Fruit fly (Drosophila melanogaster) whole organism, embryonic: ENCODE measurements around the gene CG14659.

ENCODE experiments used
- Antp ChIP-seq: fragments of 200-800 bp; sonication (Bioruptor generic); optimal IDR thresholded peaks from 3 replicates; lab custom pipeline; 2016; ENCODE audit warnings: missing biosample characterization, missing genetic modification characterization
- BEAF-32 ChIP-seq: fragments of 200-800 bp; sonication (Bioruptor generic); optimal IDR thresholded peaks from 3 replicates; lab custom pipeline; 2017; ENCODE audit warnings: missing biosample characterization, missing genetic modification characterization, mild to moderate bottlenecking, moderate library complexity, missing genetic modification reagents
- CG10274 ChIP-seq: fragments of 200-800 bp; sonication (Bioruptor generic); optimal IDR thresholded peaks from 3 replicates; lab custom pipeline; 2017; ENCODE audit warnings: missing biosample characterization, mild to moderate bottlenecking, missing genetic modification characterization
- CG11504 ChIP-seq: fragments of 200-800 bp; sonication (Bioruptor generic); optimal IDR thresholded peaks from 3 replicates; lab custom pipeline; 2019; ENCODE audit warnings: missing biosample characterization, mild to moderate bottlenecking, missing genetic modification characterization, moderate library complexity
- CG12299 ChIP-seq: fragments of 200-800 bp; sonication (Bioruptor generic); optimal IDR thresholded peaks from 2 replicates; lab custom pipeline; 2018; ENCODE audit warnings: missing biosample characterization, mild to moderate bottlenecking, missing genetic modification characterization
- CG15073 ChIP-seq: fragments of 200-800 bp; sonication (Bioruptor generic); optimal IDR thresholded peaks from 2 replicates; lab custom pipeline; 2016; ENCODE audit warnings: missing biosample characterization, missing genetic modification characterization
- CG15601 ChIP-seq: fragments of 200-800 bp; sonication (Bioruptor generic); optimal IDR thresholded peaks from 3 replicates; lab custom pipeline; 2019; ENCODE audit warnings: missing biosample characterization, mild to moderate bottlenecking, missing genetic modification characterization, moderate library complexity
- CG17568 ChIP-seq: fragments of 200-800 bp; sonication (Bioruptor generic); optimal IDR thresholded peaks from 2 replicates; lab custom pipeline; 2018; ENCODE audit warnings: missing biosample characterization, mild to moderate bottlenecking, missing genetic modification characterization, moderate library complexity
- CG17829 ChIP-seq: fragments of 200-800 bp; optimal IDR thresholded peaks from 2 replicates; lab custom pipeline; 2019; ENCODE audit warnings: missing biosample characterization, mild to moderate bottlenecking, missing genetic modification characterization, moderate library complexity
- CG1792 ChIP-seq: fragments of 200-800 bp; sonication (Bioruptor generic); optimal IDR thresholded peaks from 2 replicates; lab custom pipeline; 2016; ENCODE audit warnings: missing biosample characterization, missing genetic modification characterization
- CG18619 ChIP-seq: fragments of 200-800 bp; sonication (Bioruptor generic); optimal IDR thresholded peaks from 3 replicates; lab custom pipeline; 2017; ENCODE audit warnings: missing biosample characterization, mild to moderate bottlenecking, missing genetic modification characterization
- CG2712 ChIP-seq: fragments of 200-800 bp; optimal IDR thresholded peaks from 3 replicates; lab custom pipeline; 2019; ENCODE audit warnings: missing biosample characterization, mild to moderate bottlenecking, missing genetic modification characterization, moderate library complexity
- CG2875 ChIP-seq: fragments of 200-800 bp; sonication (Bioruptor generic); optimal IDR thresholded peaks from 2 replicates; lab custom pipeline; 2017; ENCODE audit warnings: missing biosample characterization, mild to moderate bottlenecking, missing genetic modification characterization, missing genetic modification reagents
- CG30403 ChIP-seq: fragments of 200-800 bp; sonication (Bioruptor generic); optimal IDR thresholded peaks from 3 replicates; lab custom pipeline; 2016; ENCODE audit warnings: missing biosample characterization, missing genetic modification characterization
- CG31441 ChIP-seq: fragments of 200-800 bp; sonication (Bioruptor generic); IDR thresholded peaks from 2 replicates; pipeline ENCODE4 v1.3.6; 2022; ENCODE audit warnings: missing biosample characterization, missing genetic modification characterization
- CG3281 ChIP-seq: fragments of 200-800 bp; sonication (Bioruptor generic); optimal IDR thresholded peaks from 3 replicates; lab custom pipeline; 2017; ENCODE audit warnings: missing biosample characterization, mild to moderate bottlenecking, missing genetic modification characterization
- CG34422 ChIP-seq: fragments of 200-800 bp; sonication (Bioruptor generic); IDR thresholded peaks from 3 replicates; pipeline ENCODE4 v1.3.6; 2022; ENCODE audit warnings: missing biosample characterization, missing genetic modification characterization
- CG4424 ChIP-seq: fragments of 200-800 bp; sonication (Bioruptor generic); optimal IDR thresholded peaks from 3 replicates; lab custom pipeline; 2016; ENCODE audit warnings: missing biosample characterization, missing genetic modification characterization
- CG9876 ChIP-seq: fragments of 200-800 bp; sonication (Bioruptor generic); optimal IDR thresholded peaks from 2 replicates; lab custom pipeline; 2016; ENCODE audit warnings: missing biosample characterization, missing genetic modification characterization
- CTCF ChIP-seq: fragments of 200-800 bp; sonication (Bioruptor generic); optimal IDR thresholded peaks from 2 replicates; lab custom pipeline; 2017; ENCODE audit warnings: missing biosample characterization, mild to moderate bottlenecking, missing genetic modification characterization, moderate library complexity
- Chrac-16 ChIP-seq: fragments of 200-800 bp; sonication (Bioruptor generic); optimal IDR thresholded peaks from 3 replicates; lab custom pipeline; 2016; ENCODE audit warnings: missing biosample characterization, missing genetic modification characterization
- Doc2 ChIP-seq: fragments of 200-800 bp; sonication (Bioruptor generic); IDR thresholded peaks from 2 replicates; pipeline ENCODE4 v1.3.6; 2022; ENCODE audit warnings: missing biosample characterization, missing genetic modification characterization
- Drgx ChIP-seq: fragments of 200-800 bp; sonication (Bioruptor generic); IDR thresholded peaks from 2 replicates; pipeline ENCODE4 v1.3.6; 2022; ENCODE audit warnings: missing biosample characterization, missing genetic modification characterization
- H2.0 ChIP-seq: fragments of 200-800 bp; sonication (Bioruptor generic); IDR thresholded peaks from 2 replicates; pipeline ENCODE4 v1.3.6; 2022; ENCODE audit warnings: missing biosample characterization, missing genetic modification characterization
- Hr3 ChIP-seq: fragments of 200-800 bp; sonication (Bioruptor generic); optimal IDR thresholded peaks from 3 replicates; lab custom pipeline; 2016; ENCODE audit warnings: missing biosample characterization, missing genetic modification characterization
- Kr ChIP-seq: fragments of 200-800 bp; sonication (Bioruptor generic); optimal IDR thresholded peaks from 2 replicates; lab custom pipeline; 2017; ENCODE audit warnings: missing biosample characterization, mild to moderate bottlenecking, missing genetic modification characterization
- Mes4 ChIP-seq: fragments of 200-800 bp; sonication (Bioruptor generic); optimal IDR thresholded peaks from 2 replicates; lab custom pipeline; 2016; ENCODE audit warnings: missing biosample characterization, missing genetic modification characterization
- PHDP ChIP-seq: fragments of 200-800 bp; sonication (Bioruptor generic); optimal IDR thresholded peaks from 3 replicates; lab custom pipeline; 2018; ENCODE audit warnings: missing biosample characterization, mild to moderate bottlenecking, missing genetic modification characterization, moderate library complexity
- Side ChIP-seq: fragments of 200-800 bp; sonication (Bioruptor generic); optimal IDR thresholded peaks from 2 replicates; lab custom pipeline; 2016; ENCODE audit warnings: missing biosample characterization, missing genetic modification characterization
- Sox100B ChIP-seq: fragments of 200-800 bp; sonication (Bioruptor generic); optimal IDR thresholded peaks from 3 replicates; lab custom pipeline; 2018; ENCODE audit warnings: missing biosample characterization, mild to moderate bottlenecking, missing genetic modification characterization
- Stat92E ChIP-seq, 3 experiments: fragments of >200 bp in 2 of 3; fragments of 200-800 bp in 1 of 3; sonication (Bioruptor generic) in 1 of 3; optimal IDR thresholded peaks; 2 replicates each; lab custom pipeline; 2017 to 2019; ENCODE audit warnings: missing biosample characterization in 3 of 3, missing genetic modification characterization in 3 of 3, mild to moderate bottlenecking in 1 of 3, moderate library complexity in 1 of 3
- Usf ChIP-seq: fragments of 200-800 bp; sonication (Bioruptor generic); optimal IDR thresholded peaks from 2 replicates; lab custom pipeline; 2017; ENCODE audit warnings: missing genotype, missing biosample characterization, missing genetic modification characterization
- ara ChIP-seq: fragments of 200-800 bp; sonication (Bioruptor generic); IDR thresholded peaks from 2 replicates; pipeline ENCODE4 v1.3.6; 2022; ENCODE audit warnings: missing biosample characterization, missing genetic modification characterization
- chm ChIP-seq: fragments of 200-800 bp; sonication (Bioruptor generic); IDR thresholded peaks from 2 replicates; pipeline ENCODE4 v1.3.6; 2022; ENCODE audit warnings: missing biosample characterization, missing genetic modification characterization
- disco-r ChIP-seq: fragments of 200-800 bp; sonication (Bioruptor generic); optimal IDR thresholded peaks from 2 replicates; lab custom pipeline; 2016; ENCODE audit warnings: missing biosample characterization, missing genetic modification characterization
- emc ChIP-seq: fragments of 200-800 bp; sonication (Bioruptor generic); optimal IDR thresholded peaks from 2 replicates; lab custom pipeline; 2016; ENCODE audit warnings: missing biosample characterization, missing genetic modification characterization
- gcm2 ChIP-seq: fragments of 200-800 bp; sonication (Bioruptor generic); optimal IDR thresholded peaks from 2 replicates; lab custom pipeline; 2016; ENCODE audit warnings: missing biosample characterization, missing genetic modification characterization
- hkb ChIP-seq, 2 experiments: fragments of 200-800 bp in 1 of 2; fragments of >200 bp in 1 of 2; sonication (Bioruptor generic) in 1 of 2; IDR thresholded peaks in 1 of 2; optimal IDR thresholded peaks in 1 of 2; 2 replicates each; pipeline versions ENCODE4 v1.3.6 to Lab custom; 2017 to 2022; ENCODE audit warnings: missing biosample characterization in 1 of 2, missing genetic modification characterization in 1 of 2
- nerfin-1 ChIP-seq: fragments of 200-800 bp; sonication (Bioruptor generic); optimal IDR thresholded peaks from 3 replicates; lab custom pipeline; 2019; ENCODE audit warnings: missing biosample characterization, mild to moderate bottlenecking, missing genetic modification characterization, moderate library complexity
- otp ChIP-seq: fragments of 200-800 bp; sonication (Bioruptor generic); IDR thresholded peaks from 3 replicates; pipeline ENCODE4, ENCODE4 v1.3.6; 2022; ENCODE audit warnings: missing biosample characterization, missing genetic modification characterization
- pzg ChIP-seq: fragments of 200-800 bp; sonication (Bioruptor generic); optimal IDR thresholded peaks from 3 replicates; lab custom pipeline; 2018; ENCODE audit warnings: missing biosample characterization, mild to moderate bottlenecking, missing genetic modification characterization, moderate library complexity
- salm ChIP-seq: fragments of 200-800 bp; sonication (Bioruptor generic); optimal IDR thresholded peaks from 2 replicates; lab custom pipeline; 2018; ENCODE audit warnings: missing biosample characterization, mild to moderate bottlenecking, missing genetic modification characterization
- schlank ChIP-seq: fragments of 200-800 bp; sonication (Bioruptor generic); optimal IDR thresholded peaks from 2 replicates; lab custom pipeline; 2018; ENCODE audit warnings: missing biosample characterization, mild to moderate bottlenecking, missing genetic modification characterization
- sim ChIP-seq: fragments of 200-800 bp; sonication (Bioruptor generic); IDR thresholded peaks from 2 replicates; pipeline ENCODE4 v1.3.6; 2022; ENCODE audit warnings: missing biosample characterization, missing genetic modification characterization
- tio ChIP-seq: fragments of 200-800 bp; sonication (Bioruptor generic); optimal IDR thresholded peaks from 2 replicates; lab custom pipeline; 2017; ENCODE audit warnings: missing biosample characterization, missing genetic modification characterization, inconsistent platforms
- tna ChIP-seq: fragments of 200-800 bp; sonication (Bioruptor generic); IDR thresholded peaks from 2 replicates; pipeline ENCODE4 v1.3.6; 2022; ENCODE audit warnings: missing biosample characterization, missing genetic modification characterization; ENCODE audit not compliant: partially characterized antibody
- ttk ChIP-seq: fragments of 200-800 bp; sonication (Bioruptor generic); IDR thresholded peaks from 2 replicates; pipeline ENCODE4 v2.1.2; 2022; ENCODE audit warnings: missing biosample characterization, missing genetic modification characterization
- tup ChIP-seq: fragments of 200-800 bp; sonication (Bioruptor generic); optimal IDR thresholded peaks from 2 replicates; lab custom pipeline; 2016; ENCODE audit warnings: missing biosample characterization, mild to moderate bottlenecking, missing genetic modification characterization, moderate library complexity
- unc-4 ChIP-seq: fragments of 200-800 bp; sonication (Bioruptor generic); IDR thresholded peaks from 2 replicates; pipeline ENCODE4 v1.3.6; 2022; ENCODE audit warnings: missing biosample characterization, missing genetic modification characterization; ENCODE audit not compliant: partially characterized antibody
- wdn ChIP-seq: fragments of 200-800 bp; sonication (Bioruptor generic); IDR thresholded peaks from 2 replicates; pipeline ENCODE4 v1.3.6; 2022; ENCODE audit warnings: missing biosample characterization, missing genetic modification characterization
- zen2 ChIP-seq: fragments of 200-800 bp; sonication (Bioruptor generic); IDR thresholded peaks from 3 replicates; pipeline ENCODE4 v1.3.6; 2022; ENCODE audit warnings: missing biosample characterization, missing genetic modification characterization; ENCODE audit not compliant: partially characterized antibody

The CG14659 gene

dm6 chr3R:4852373-4852860 is 21.3 kb upstream of the CG14659 start, which contains the start of gene opa (continued):
- peak in 1 of 3 experiments; percentile 56 for TF ChIP-seq Stat92E (GFP tag; optimal IDR thresholded peaks at IDR 0.05; lab: Kevin White, UChicago)
- no peak for TF ChIP-seq CG4424 (GFP tag; lab: Kevin White, UChicago)
- no peak for TF ChIP-seq unc-4 (GFP tag; lab: Robert Waterston, UW)
- no peak for TF ChIP-seq CG9876 (GFP tag; lab: Kevin White, UChicago)
- TF ChIP-seq CG15601: peak; percentile 13
- no peak for TF ChIP-seq Hr3 (GFP tag; lab: Kevin White, UChicago)
- TF ChIP-seq ara (GFP tag; lab: Robert Waterston, UW): no peak
- no peak for TF ChIP-seq emc (GFP tag; lab: Kevin White, UChicago)
- no peak for TF ChIP-seq gcm2 (GFP tag; lab: Kevin White, UChicago)
- TF ChIP-seq CG31441 (GFP tag; lab: Robert Waterston, UW): no peak
- no peak for TF ChIP-seq pzg
- TF ChIP-seq CG2875 (GFP tag; lab: Kevin White, UChicago): no peak
- no peak for TF ChIP-seq tio (GFP tag; lab: Kevin White, UChicago)
- TF ChIP-seq Usf (GFP tag; lab: Kevin White, UChicago): no peak
- no peak for TF ChIP-seq H2.0
- no peak for TF ChIP-seq CTCF (GFP tag; lab: Kevin White, UChicago)
- no peak for TF ChIP-seq hkb (optimal IDR thresholded peaks at IDR 0.05; lab: Kevin White, UChicago)
- peak; percentile 44 for TF ChIP-seq hkb (GFP tag; IDR thresholded peaks at IDR 0.05; lab: Robert Waterston, UW)
- TF ChIP-seq Kr: peak; percentile 53
- TF ChIP-seq CG3281 (GFP tag; lab: Kevin White, UChicago): no peak
- no peak for TF ChIP-seq wdn (GFP tag; lab: Robert Waterston, UW)
- no peak for TF ChIP-seq Antp (GFP tag; lab: Kevin White, UChicago)
- TF ChIP-seq Mes4: no peak
- TF ChIP-seq sim (GFP tag; lab: Robert Waterston, UW): 0 out of 2 replicates have a peak, but pooled peaks have one; percentile 28
- TF ChIP-seq CG1792 (GFP tag; lab: Kevin White, UChicago): no peak
- no peak for TF ChIP-seq otp (GFP tag; lab: Robert Waterston, UW)
- TF ChIP-seq disco-r (GFP tag; lab: Kevin White, UChicago): no peak
- TF ChIP-seq schlank (tag; lab: Kevin White, UChicago): no peak
- no peak for TF ChIP-seq CG18619
- TF ChIP-seq CG30403 (GFP tag; lab: Kevin White, UChicago): no peak
- TF ChIP-seq CG17829: peak; percentile 2
- no peak for TF ChIP-seq Chrac-16
- no peak for TF ChIP-seq CG12299 (tag; lab: Kevin White, UChicago)
- no peak for TF ChIP-seq BEAF-32 (GFP tag; lab: Kevin White, UChicago)
- no peak for TF ChIP-seq CG17568 (GFP tag; lab: Kevin White, UChicago)
- peak; percentile 56; the same call in 1 of the 2 replicates for TF ChIP-seq tna (GFP tag; lab: Robert Waterston, UW)
- no peak for TF ChIP-seq Doc2 (GFP tag; lab: Robert Waterston, UW)
- no peak for TF ChIP-seq Side
- no peak for TF ChIP-seq PHDP
- TF ChIP-seq nerfin-1: peak; percentile 5
- TF ChIP-seq Drgx (GFP tag; lab: Robert Waterston, UW): 0 out of 2 replicates have a peak, but pooled peaks have one; percentile 16
- no peak for TF ChIP-seq CG11504 (tag; lab: Kevin White, UChicago)
- TF ChIP-seq chm: peak; percentile 44; the same call in 1 of the 2 replicates
- no peak for TF ChIP-seq CG34422 (GFP tag; lab: Robert Waterston, UW)
- no peak for TF ChIP-seq CG15073 (GFP tag; lab: Kevin White, UChicago)
- no peak for TF ChIP-seq Sox100B
- TF ChIP-seq ttk (GFP tag; lab: Robert Waterston, UW): no peak
- no peak for TF ChIP-seq tup
- TF ChIP-seq salm: no peak
- 0 out of 3 replicates have a peak, but pooled peaks have one; percentile 15 for TF ChIP-seq zen2 (GFP tag; lab: Robert Waterston, UW)
- TF ChIP-seq CG10274: no peak
- TF ChIP-seq CG2712: no peak
